Fruit fly (Drosophila melanogaster) whole organism, wandering third instar larva: ENCODE measurements around the gene wfs1.

ENCODE experiments used
- Dfd ChIP-seq: fragments of >200 bp; optimal IDR thresholded peaks from 2 replicates; lab custom pipeline; 2017; ENCODE audit warnings: missing biosample characterization, missing genetic modification characterization
- Hr83 ChIP-seq: fragments of 200-300 bp; sonication (Bioruptor generic); optimal IDR thresholded peaks from 2 replicates; lab custom pipeline; 2016; ENCODE audit warnings: missing biosample characterization, mild to moderate bottlenecking, missing genetic modification characterization, moderate library complexity; ENCODE audit not compliant: poor library complexity, severe bottlenecking
- Myc ChIP-seq: fragments of >200 bp; optimal IDR thresholded peaks from 2 replicates; lab custom pipeline; 2017
- rgr ChIP-seq: fragments of 200-800 bp; sonication (Bioruptor generic); optimal IDR thresholded peaks from 3 replicates; lab custom pipeline; 2016; ENCODE audit warnings: missing biosample characterization, mild to moderate bottlenecking, missing genetic modification characterization

DNA sequence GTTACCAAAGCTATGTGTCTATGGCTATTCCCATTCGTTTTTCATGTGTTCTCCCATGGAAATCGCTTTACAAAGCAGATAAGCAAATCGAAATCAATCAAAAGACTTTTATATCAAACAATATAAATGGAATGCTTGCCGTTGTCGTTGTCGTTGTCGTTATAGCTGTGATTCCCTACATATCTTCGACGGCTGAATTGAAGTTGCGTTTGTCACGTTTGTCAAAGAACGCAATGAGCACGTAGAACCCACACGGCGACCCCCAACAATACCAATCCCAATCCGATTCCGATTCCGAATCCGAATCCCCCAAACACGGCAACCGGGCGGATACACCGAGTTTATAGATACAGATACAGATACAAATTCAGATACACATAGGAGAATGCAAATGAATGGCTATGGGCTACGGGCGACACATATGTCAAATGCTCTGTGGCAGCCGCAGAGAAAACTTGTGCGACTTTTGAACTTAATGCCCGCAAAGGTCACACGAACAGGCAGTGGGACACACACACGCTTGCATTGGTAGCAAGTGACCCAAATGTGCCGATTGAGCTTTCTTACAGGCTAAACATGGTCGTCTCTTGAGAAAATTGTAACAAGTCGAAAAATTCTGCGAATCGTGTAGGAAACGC lies 20.3 kb downstream of the wfs1 start:
- no peak for TF ChIP-seq Dfd (GFP tag; lab: Kevin White, UChicago)
- no peak for TF ChIP-seq Myc (lab: Kevin White, UChicago)
- TF ChIP-seq rgr (GFP tag; lab: Kevin White, UChicago), result no peak
- TF ChIP-seq Hr83 (GFP tag; lab: Kevin White, UChicago), result no peak
